Fruit fly (Drosophila melanogaster) whole organism, embryonic: ENCODE results near the gene Dcps.

Experiments used
- BEAF-32 ChIP-seq: fragments of 200-800 bp; sonication (Bioruptor generic); optimal IDR thresholded peaks from 3 replicates; lab custom pipeline; 2017; ENCODE audit warnings: missing biosample characterization, missing genetic modification characterization, mild to moderate bottlenecking, moderate library complexity, missing genetic modification reagents
- CG11398 ChIP-seq: fragments of 200-800 bp; sonication (Bioruptor generic); optimal IDR thresholded peaks from 2 replicates; lab custom pipeline; 2016; ENCODE audit warnings: missing biosample characterization, missing genetic modification characterization
- CG11456 ChIP-seq: fragments of 200-800 bp; sonication (Bioruptor generic); IDR thresholded peaks from 3 replicates; pipeline ENCODE4 v1.3.6; 2022; ENCODE audit warnings: missing biosample characterization, missing genetic modification characterization
- CG12236 ChIP-seq: fragments of 200-800 bp; sonication (Bioruptor generic); optimal IDR thresholded peaks from 2 replicates; lab custom pipeline; 2016; ENCODE audit warnings: missing biosample characterization, missing genetic modification characterization
- CG1233 ChIP-seq: fragments of 200-800 bp; sonication (Bioruptor generic); optimal IDR thresholded peaks from 4 replicates; lab custom pipeline; 2018; ENCODE audit warnings: missing biosample characterization, mild to moderate bottlenecking, missing genetic modification characterization
- CG12769 ChIP-seq: fragments of 200-800 bp; sonication (Bioruptor generic); optimal IDR thresholded peaks from 2 replicates; lab custom pipeline; 2019; ENCODE audit warnings: missing biosample characterization, mild to moderate bottlenecking, missing genetic modification characterization, moderate library complexity
- CG13296 ChIP-seq: fragments of 200-800 bp; sonication (Bioruptor generic); optimal IDR thresholded peaks from 3 replicates; lab custom pipeline; 2018; ENCODE audit warnings: missing biosample characterization, mild to moderate bottlenecking, missing genetic modification characterization
- CG14667 ChIP-seq: fragments of 200-800 bp; sonication (Bioruptor generic); IDR thresholded peaks from 2 replicates; pipeline ENCODE4 v1.3.6; 2022; ENCODE audit warnings: missing biosample characterization, missing genetic modification characterization
- CG15479 ChIP-seq: fragments of 200-800 bp; sonication (Bioruptor generic); optimal IDR thresholded peaks from 3 replicates; lab custom pipeline; 2019; ENCODE audit warnings: missing biosample characterization, mild to moderate bottlenecking, missing genetic modification characterization, moderate library complexity
- CG1647 ChIP-seq: fragments of 200-800 bp; sonication (Bioruptor generic); optimal IDR thresholded peaks from 3 replicates; lab custom pipeline; 2016; ENCODE audit warnings: missing biosample characterization, missing genetic modification characterization
- CG16779 ChIP-seq: fragments of 200-800 bp; sonication (Bioruptor generic); IDR thresholded peaks from 2 replicates; pipeline ENCODE4 v1.3.6; 2022; ENCODE audit warnings: missing biosample characterization, missing genetic modification characterization
- CG18619 ChIP-seq: fragments of 200-800 bp; sonication (Bioruptor generic); optimal IDR thresholded peaks from 3 replicates; lab custom pipeline; 2017; ENCODE audit warnings: missing biosample characterization, mild to moderate bottlenecking, missing genetic modification characterization
- CG3281 ChIP-seq: fragments of 200-800 bp; sonication (Bioruptor generic); optimal IDR thresholded peaks from 3 replicates; lab custom pipeline; 2017; ENCODE audit warnings: missing biosample characterization, mild to moderate bottlenecking, missing genetic modification characterization
- CG33213 ChIP-seq: fragments of 200-800 bp; sonication (Bioruptor generic); optimal IDR thresholded peaks from 3 replicates; lab custom pipeline; 2016; ENCODE audit warnings: missing biosample characterization, missing genetic modification characterization
- CG3838 ChIP-seq: fragments of 200-800 bp; sonication (Bioruptor generic); optimal IDR thresholded peaks from 3 replicates; lab custom pipeline; 2016; ENCODE audit warnings: missing biosample characterization, missing genetic modification characterization
- CG4424 ChIP-seq: fragments of 200-800 bp; sonication (Bioruptor generic); optimal IDR thresholded peaks from 3 replicates; lab custom pipeline; 2016; ENCODE audit warnings: missing biosample characterization, missing genetic modification characterization
- CG5953 ChIP-seq: fragments of 200-800 bp; sonication (Bioruptor generic); IDR thresholded peaks from 2 replicates; pipeline ENCODE4 v1.3.6; 2022; ENCODE audit warnings: missing biosample characterization, missing genetic modification characterization
- CG6254 ChIP-seq: fragments of 200-800 bp; sonication (Bioruptor generic); optimal IDR thresholded peaks from 3 replicates; lab custom pipeline; 2017; ENCODE audit warnings: mild to moderate bottlenecking, missing biosample characterization, missing genetic modification reagents, missing genetic modification characterization
- CG7357 ChIP-seq: fragments of 200-800 bp; sonication (Bioruptor generic); IDR thresholded peaks from 3 replicates; pipeline ENCODE4 v1.3.6; 2022; ENCODE audit warnings: missing biosample characterization, missing genetic modification characterization
- CG8478 ChIP-seq: fragments of >200 bp; optimal IDR thresholded peaks from 2 replicates; lab custom pipeline; 2018
- CG8944 ChIP-seq: fragments of 200-800 bp; sonication (Bioruptor generic); optimal IDR thresholded peaks from 3 replicates; lab custom pipeline; 2016; ENCODE audit warnings: missing biosample characterization, missing genetic modification characterization
- D19A ChIP-seq: fragments of 200-800 bp; optimal IDR thresholded peaks from 3 replicates; lab custom pipeline; 2019; ENCODE audit warnings: missing biosample characterization, mild to moderate bottlenecking, missing genetic modification characterization, moderate library complexity
- D19B ChIP-seq: fragments of 200-800 bp; sonication (Bioruptor generic); optimal IDR thresholded peaks from 2 replicates; lab custom pipeline; 2017; ENCODE audit warnings: missing biosample characterization, mild to moderate bottlenecking, missing genetic modification characterization
- Doc2 ChIP-seq: fragments of 200-800 bp; sonication (Bioruptor generic); IDR thresholded peaks from 2 replicates; pipeline ENCODE4 v1.3.6; 2022; ENCODE audit warnings: missing biosample characterization, missing genetic modification characterization
- Elba2 ChIP-seq: fragments of 200-800 bp; sonication (Bioruptor generic); optimal IDR thresholded peaks from 3 replicates; lab custom pipeline; 2016; ENCODE audit warnings: missing biosample characterization, missing genetic modification characterization
- Ets97D ChIP-seq: fragments of 200-800 bp; sonication (Bioruptor generic); optimal IDR thresholded peaks from 3 replicates; lab custom pipeline; 2016; ENCODE audit warnings: missing biosample characterization, missing genetic modification characterization
- Fer2 ChIP-seq: fragments of 200-800 bp; sonication (Bioruptor generic); optimal IDR thresholded peaks from 2 replicates; lab custom pipeline; 2018; ENCODE audit warnings: missing biosample characterization, mild to moderate bottlenecking, missing genetic modification characterization, moderate library complexity
- HHEX ChIP-seq: fragments of 200-800 bp; sonication (Bioruptor generic); optimal IDR thresholded peaks from 3 replicates; lab custom pipeline; 2017; ENCODE audit warnings: missing biosample characterization, mild to moderate bottlenecking, missing genetic modification characterization, missing genetic modification reagents
- MBD-R2 ChIP-seq: fragments of 200-800 bp; sonication (Bioruptor generic); IDR thresholded peaks from 2 replicates; pipeline ENCODE4 v1.3.6; 2022; ENCODE audit warnings: missing biosample characterization, missing genetic modification characterization
- Nf-YB ChIP-seq: fragments of 200-800 bp; sonication (Bioruptor generic); optimal IDR thresholded peaks from 3 replicates; lab custom pipeline; 2019; ENCODE audit warnings: missing biosample characterization, mild to moderate bottlenecking, missing genetic modification characterization, moderate library complexity
- Pdp1 ChIP-seq, 2 experiments: fragments of 200-800 bp; sonication (Bioruptor generic); optimal IDR thresholded peaks; 3 replicates each; lab custom pipeline; 2016; ENCODE audit warnings: missing biosample characterization in 2 of 2, missing genetic modification characterization in 2 of 2, mild to moderate bottlenecking in 1 of 2, moderate library complexity in 1 of 2
- Poxn ChIP-seq: fragments of 200-800 bp; sonication (Bioruptor generic); IDR thresholded peaks from 2 replicates; pipeline ENCODE4 v1.3.6; 2022; ENCODE audit warnings: missing biosample characterization, missing genetic modification characterization
- Sry-β ChIP-seq: fragments of 200-800 bp; sonication (Bioruptor generic); optimal IDR thresholded peaks from 2 replicates; lab custom pipeline; 2018; ENCODE audit warnings: missing biosample characterization, mild to moderate bottlenecking, missing genetic modification characterization, moderate library complexity
- Trl ChIP-seq, 3 experiments: fragments of >200 bp in 2 of 3; fragments of 200-800 bp in 1 of 3; sonication (Bioruptor generic) in 1 of 3; optimal IDR thresholded peaks; 2 replicates in 1 of 3; 3 replicates in 2 of 3; lab custom pipeline; 2016 to 2017; ENCODE audit warnings: missing biosample characterization in 1 of 3, missing genetic modification characterization in 1 of 3
- cato ChIP-seq: fragments of 200-800 bp; sonication (Bioruptor generic); optimal IDR thresholded peaks from 2 replicates; lab custom pipeline; 2016; ENCODE audit warnings: missing biosample characterization, missing genetic modification characterization, borderline replicate concordance
- caup ChIP-seq: fragments of 200-800 bp; sonication (Bioruptor generic); optimal IDR thresholded peaks from 3 replicates; lab custom pipeline; 2017; ENCODE audit warnings: missing biosample characterization, mild to moderate bottlenecking, missing genetic modification characterization, moderate library complexity; ENCODE audit not compliant: severe bottlenecking
- chn ChIP-seq: fragments of 200-800 bp; sonication (Bioruptor generic); optimal IDR thresholded peaks from 2 replicates; lab custom pipeline; 2016; ENCODE audit warnings: missing biosample characterization, missing genetic modification characterization
- dati ChIP-seq: fragments of 200-800 bp; sonication (Bioruptor generic); IDR thresholded peaks from 2 replicates; pipeline ENCODE4 v1.3.6; 2022; ENCODE audit warnings: missing biosample characterization, missing genetic modification characterization
- dmrt99B ChIP-seq: fragments of 200-800 bp; sonication (Bioruptor generic); optimal IDR thresholded peaks from 2 replicates; lab custom pipeline; 2018; ENCODE audit warnings: missing biosample characterization, mild to moderate bottlenecking, missing genetic modification characterization, moderate library complexity
- en ChIP-seq: fragments of 200-800 bp; sonication (Bioruptor generic); optimal IDR thresholded peaks from 2 replicates; lab custom pipeline; 2016; ENCODE audit warnings: missing biosample characterization, missing genetic modification characterization
- esg ChIP-seq: fragments of 200-800 bp; sonication (Bioruptor generic); conservative IDR thresholded peaks from 2 replicates; pipeline ENCODE4 v1.3.6; 2022; ENCODE audit warnings: missing biosample characterization, missing genetic modification characterization
- hth ChIP-seq: fragments of >200 bp; optimal IDR thresholded peaks from 2 replicates; lab custom pipeline; 2017; ENCODE audit warnings: inconsistent platforms
- insv ChIP-seq, 2 experiments: fragments of 200-800 bp; sonication (Bioruptor generic); optimal IDR thresholded peaks; 3 replicates each; lab custom pipeline; 2016 to 2018; ENCODE audit warnings: missing biosample characterization in 2 of 2, missing genetic modification characterization in 2 of 2
- inv ChIP-seq: fragments of 200-800 bp; sonication (Bioruptor generic); IDR thresholded peaks from 2 replicates; pipeline ENCODE4 v1.3.6; 2022; ENCODE audit warnings: missing biosample characterization, missing genetic modification characterization; ENCODE audit not compliant: partially characterized antibody
- pfk ChIP-seq: fragments of 200-800 bp; sonication (Bioruptor generic); optimal IDR thresholded peaks from 2 replicates; lab custom pipeline; 2018; ENCODE audit warnings: missing biosample characterization, mild to moderate bottlenecking, missing genetic modification characterization, moderate library complexity
- pzg ChIP-seq: fragments of 200-800 bp; sonication (Bioruptor generic); optimal IDR thresholded peaks from 3 replicates; lab custom pipeline; 2018; ENCODE audit warnings: missing biosample characterization, mild to moderate bottlenecking, missing genetic modification characterization, moderate library complexity
- slp2 ChIP-seq: fragments of 200-800 bp; sonication (Bioruptor generic); optimal IDR thresholded peaks from 2 replicates; lab custom pipeline; 2016; ENCODE audit warnings: missing biosample characterization, missing genetic modification characterization
- tap ChIP-seq: fragments of 200-800 bp; optimal IDR thresholded peaks from 3 replicates; lab custom pipeline; 2019; ENCODE audit warnings: missing biosample characterization, mild to moderate bottlenecking, missing genetic modification characterization, moderate library complexity

The Dcps gene

DNA sequence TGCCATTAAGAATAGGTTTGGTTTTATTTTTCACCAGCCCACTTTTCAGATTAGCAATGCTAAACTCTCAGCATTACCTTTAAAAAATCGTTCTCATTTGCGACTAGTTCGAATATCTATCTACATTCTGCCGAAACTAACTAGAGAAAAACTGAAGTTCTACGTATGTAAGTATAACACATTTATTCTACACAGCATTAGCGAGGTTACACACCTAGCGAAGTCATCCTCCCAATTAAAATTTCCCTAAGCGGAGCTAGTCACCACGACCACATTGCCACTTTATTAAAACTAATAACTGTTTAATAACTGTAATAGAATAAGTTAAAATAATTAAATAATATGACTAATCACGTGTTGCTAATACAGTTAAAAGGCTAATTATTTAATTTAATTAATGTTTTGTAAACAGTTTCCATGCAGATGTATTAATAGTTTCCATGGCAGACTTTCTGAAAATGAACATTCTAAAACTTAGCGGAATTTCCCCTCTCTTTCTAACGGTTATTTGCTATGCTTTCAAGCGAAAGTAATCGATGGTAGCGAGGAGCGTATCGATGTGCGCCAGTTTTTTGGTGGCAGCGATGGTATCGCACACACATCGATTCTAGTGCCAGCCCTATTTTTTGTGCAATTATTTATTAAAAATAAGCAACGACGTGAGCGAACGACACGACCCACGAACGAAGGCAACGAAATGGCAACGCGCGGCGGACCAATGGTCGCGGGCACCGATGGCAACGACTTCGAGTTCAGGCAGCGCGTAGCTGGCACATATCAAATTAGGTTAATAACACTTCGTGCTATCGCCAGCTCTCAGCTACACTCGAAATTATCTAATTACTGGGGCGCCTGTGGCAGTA is 24.4 kb upstream of the Dcps start, which contains the start of gene jagn (continued):
- peak; percentile 73 for TF ChIP-seq caup (GFP tag; lab: Kevin White, UChicago)
- TF ChIP-seq cato (GFP tag; lab: Kevin White, UChicago): no peak
- TF ChIP-seq CG12236 (GFP tag; lab: Kevin White, UChicago): no peak
- TF ChIP-seq CG13296 (GFP tag; lab: Kevin White, UChicago): no peak
- TF ChIP-seq chn (GFP tag; lab: Kevin White, UChicago): peak; percentile 77
- no peak for TF ChIP-seq CG7357 (GFP tag; lab: Robert Waterston, UW)
- peak; percentile 14 for TF ChIP-seq HHEX (GFP tag; lab: Kevin White, UChicago)
- TF ChIP-seq inv: peak; percentile 100
- peak; percentile 71 for TF ChIP-seq CG8944 (GFP tag; lab: Kevin White, UChicago)
- peak; percentile 27 for TF ChIP-seq CG14667 (GFP tag; lab: Robert Waterston, UW)
- TF ChIP-seq Trl (optimal IDR thresholded peaks at IDR 0.05; lab: Kevin White, UChicago): no peak
- peak; percentile 50 for TF ChIP-seq Trl (GFP tag; optimal IDR thresholded peaks at IDR 0.05; lab: Kevin White, UChicago)
- TF ChIP-seq tap (tag; lab: Kevin White, UChicago): peak; percentile 44
- peak; percentile 50; the same call in 1 of the 2 replicates for TF ChIP-seq CG5953
- peak; percentile 47 for TF ChIP-seq CG4424 (GFP tag; lab: Kevin White, UChicago)
- TF ChIP-seq CG1233 (GFP tag; lab: Kevin White, UChicago): peak; percentile 59
- no peak for TF ChIP-seq en (GFP tag; lab: Kevin White, UChicago)
- peak; percentile 61 for TF ChIP-seq CG3838 (GFP tag; lab: Kevin White, UChicago)
- peak; percentile 53 for TF ChIP-seq CG18619 (GFP tag; lab: Kevin White, UChicago)
- TF ChIP-seq CG6254 (GFP tag; lab: Kevin White, UChicago): peak; percentile 12
- peak; percentile 25 for TF ChIP-seq slp2
- peak; percentile 100 for TF ChIP-seq BEAF-32 (GFP tag; lab: Kevin White, UChicago)
- peak; percentile 41 for TF ChIP-seq Nf-YB (GFP tag; lab: Kevin White, UChicago)
- TF ChIP-seq Doc2 (GFP tag; lab: Robert Waterston, UW): no peak
- TF ChIP-seq Pdp1 (GFP tag; optimal IDR thresholded peaks at IDR 0.05; lab: Kevin White, UChicago): peak; percentile 52 to 76
- TF ChIP-seq CG8478: no peak
- no peak for TF ChIP-seq dati
- 0 out of 2 replicates have a peak, but pooled peaks have one; percentile 27 for TF ChIP-seq CG16779 (GFP tag; lab: Robert Waterston, UW)
- peak; percentile 13 for TF ChIP-seq Sry-β (GFP tag; lab: Kevin White, UChicago)
- no peak for TF ChIP-seq esg (GFP tag; lab: Robert Waterston, UW)
- TF ChIP-seq CG11456 (GFP tag; lab: Robert Waterston, UW): peak; percentile 88
- peak; percentile 80 for TF ChIP-seq CG15479 (GFP tag; lab: Kevin White, UChicago)
- TF ChIP-seq pzg (GFP tag; lab: Kevin White, UChicago): peak; percentile 90
- peak; percentile 30 for TF ChIP-seq D19B (GFP tag; lab: Kevin White, UChicago)
- no peak for TF ChIP-seq dmrt99B (tag; lab: Kevin White, UChicago)
- peak; percentile 36 for TF ChIP-seq CG11398
- TF ChIP-seq Fer2: no peak
- no peak for TF ChIP-seq pfk (GFP tag; lab: Kevin White, UChicago)
- peak; percentile 43 for TF ChIP-seq CG33213 (GFP tag; lab: Kevin White, UChicago)
- peak; percentile 11 for TF ChIP-seq D19A (tag; lab: Kevin White, UChicago)
- peak; percentile 35 for TF ChIP-seq CG3281 (GFP tag; lab: Kevin White, UChicago)
- peak in 1 of 2 experiments; percentile 86 for TF ChIP-seq insv (GFP tag; optimal IDR thresholded peaks at IDR 0.05; lab: Kevin White, UChicago)
- TF ChIP-seq Ets97D (GFP tag; lab: Kevin White, UChicago): peak; percentile 97
- no peak for TF ChIP-seq Elba2
- peak; percentile 80 for TF ChIP-seq MBD-R2 (GFP tag; lab: Robert Waterston, UW)
- no peak for TF ChIP-seq CG1647 (GFP tag; lab: Kevin White, UChicago)
- no peak for TF ChIP-seq Poxn
- TF ChIP-seq CG12769: no peak
- TF ChIP-seq hth: no peak
